Worm (Caenorhabditis elegans) whole organism, L4/young adult: ENCODE results near the gene F47B8.5.
A peak's percentile ranks its signal among the peaks of the same experiment; 100 is the strongest.

Experiments used
- W03F9.2 ChIP-seq: fragments of 150-350 bp; optimal IDR thresholded peaks from 2 replicates; lab custom pipeline; 2014; ENCODE audit warnings: missing biosample characterization, missing genetic modification characterization
- him-1 ChIP-seq: sonication (generic microtip); optimal IDR thresholded peaks from 2 replicates; lab custom pipeline; 2016; ENCODE audit warnings: missing genotype, missing genetic modification reagents, missing genetic modification characterization, missing compliant biosample characterization

- TF ChIP-seq him-1 = peak; percentile 85
- TF ChIP-seq W03F9.2 = no peak
Measured at ce11 chrV:14366487-14366962, 38.8 kb upstream of the F47B8.5 start.
